Worm (Caenorhabditis elegans) whole organism, L4 larva: ENCODE measurements around the gene zig-11.

ENCODE experiments used
- ceh-82 ChIP-seq: sonication (generic microtip); optimal IDR thresholded peaks from 2 replicates; lab custom pipeline; 2017; ENCODE audit warnings: missing biosample characterization, missing genetic modification characterization
- egl-27 ChIP-seq: sonication (generic microtip); optimal IDR thresholded peaks from 3 replicates; lab custom pipeline; 2017; ENCODE audit warnings: missing biosample characterization, missing genetic modification reagents, missing genetic modification characterization
- jun-1 ChIP-seq: fragments of 150-350 bp; optimal IDR thresholded peaks from 2 replicates; lab custom pipeline; 2014; ENCODE audit warnings: missing biosample characterization, missing genetic modification reagents, missing genetic modification characterization
- mdl-1 ChIP-seq, 2 experiments: fragments of 150-350 bp in 1 of 2; sonication (generic microtip) in 1 of 2; optimal IDR thresholded peaks; 2 replicates each; lab custom pipeline; 2014 to 2017; ENCODE audit warnings: missing biosample characterization in 2 of 2, missing genetic modification characterization in 2 of 2
- mxl-3 ChIP-seq: fragments of 200-800 bp; sonication (Bioruptor generic); optimal IDR thresholded peaks from 2 replicates; lab custom pipeline; 2018; ENCODE audit warnings: mild to moderate bottlenecking, missing genetic modification characterization, missing compliant biosample characterization
- nhr-10 ChIP-seq: fragments of 150-350 bp; optimal IDR thresholded peaks from 2 replicates; lab custom pipeline; 2014; ENCODE audit warnings: missing biosample characterization, missing genetic modification characterization
- nhr-28 ChIP-seq: fragments of 150-350 bp; optimal IDR thresholded peaks from 2 replicates; lab custom pipeline; 2014; ENCODE audit warnings: missing biosample characterization, missing genetic modification characterization
- pqm-1 ChIP-seq: sonication (generic microtip); optimal IDR thresholded peaks from 2 replicates; lab custom pipeline; 2017; ENCODE audit warnings: missing biosample characterization, missing genetic modification characterization
- zag-1 ChIP-seq: fragments of 150-350 bp; optimal IDR thresholded peaks from 2 replicates; lab custom pipeline; 2014; ENCODE audit warnings: missing biosample characterization, missing genetic modification characterization

DNA sequence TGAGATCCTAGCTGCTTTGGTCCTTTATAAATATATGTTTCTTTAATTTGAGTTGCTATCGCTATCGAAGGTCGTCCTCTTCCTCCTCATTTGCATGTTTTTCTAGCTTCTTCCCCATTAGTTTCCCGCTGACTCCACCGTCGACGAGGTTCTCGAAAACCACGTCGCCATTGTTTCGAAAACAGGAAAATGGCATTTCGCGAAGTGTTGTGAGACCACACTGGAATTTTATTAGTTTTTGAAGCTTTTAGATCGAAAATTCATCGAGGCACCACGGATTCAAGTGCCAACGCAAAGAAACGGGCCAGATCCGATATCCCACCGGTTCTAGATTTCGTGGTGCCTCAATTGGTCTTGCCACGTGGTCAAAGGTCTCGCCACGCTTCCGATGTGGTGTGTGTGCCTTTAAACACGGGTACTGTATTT, 22.2 kb downstream of the zig-11 start:
- no peak for TF ChIP-seq pqm-1 (tag; lab: Kevin White, UChicago)
- no peak for TF ChIP-seq mdl-1 (tag; optimal IDR thresholded peaks at IDR 0.05; lab: Kevin White, UChicago)
- TF ChIP-seq mxl-3 (GFP tag; lab: Kevin White, UChicago), result no peak
- TF ChIP-seq nhr-10 (tag; lab: Kevin White, UChicago), result no peak
- no peak for TF ChIP-seq nhr-28
- TF ChIP-seq ceh-82 (tag; lab: Kevin White, UChicago), result no peak
- no peak for TF ChIP-seq zag-1
- TF ChIP-seq egl-27, result no peak
- TF ChIP-seq jun-1, result no peak
